Worm (Caenorhabditis elegans) whole organism, L4 larva: ENCODE data around the gene taf-10.

Experiments
- R02D3.7 ChIP-seq: fragments of 150-350 bp; sonication (generic microtip); optimal IDR thresholded peaks from 3 replicates; lab custom pipeline; 2014; ENCODE audit warnings: missing biosample characterization, missing genetic modification characterization
- T20F7.1 ChIP-seq: fragments of 200-800 bp; sonication (Bioruptor generic); optimal IDR thresholded peaks from 2 replicates; lab custom pipeline; 2018; ENCODE audit warnings: mild to moderate bottlenecking, missing genetic modification characterization, missing compliant biosample characterization
- Y5F2A.4 ChIP-seq: fragments of 200-800 bp; sonication (Bioruptor generic); optimal IDR thresholded peaks from 2 replicates; lab custom pipeline; 2018; ENCODE audit warnings: mild to moderate bottlenecking, missing genetic modification characterization, missing compliant biosample characterization
- ZK337.2 ChIP-seq: fragments of 200-800 bp; sonication (Bioruptor generic); IDR thresholded peaks from 2 replicates; pipeline ENCODE4 v1.3.6; 2022; ENCODE audit warnings: missing genetic modification reagents, missing genetic modification characterization, missing compliant biosample characterization
- aha-1 ChIP-seq: fragments of 150-350 bp; peaks from one replicate; lab custom pipeline; 2014; ENCODE audit warnings: missing biosample characterization, missing genetic modification characterization
- ceh-32 ChIP-seq: sonication (generic microtip); optimal IDR thresholded peaks from 2 replicates; lab custom pipeline; 2016; ENCODE audit warnings: mild to moderate bottlenecking, missing genetic modification characterization, missing compliant biosample characterization; ENCODE audit not compliant: poor library complexity
- ces-1 ChIP-seq: fragments of 150-350 bp; sonication (generic microtip); optimal IDR thresholded peaks from 4 replicates; lab custom pipeline; 2014; ENCODE audit warnings: missing biosample characterization, missing genetic modification reagents, missing genetic modification characterization
- ctbp-1 ChIP-seq: fragments of 200-800 bp; sonication (Bioruptor generic); IDR thresholded peaks from 2 replicates; pipeline ENCODE4 v1.3.6; 2022; ENCODE audit warnings: missing genetic modification reagents, missing genetic modification characterization, missing compliant biosample characterization
- daf-19 ChIP-seq: fragments of 200-800 bp; sonication (Bioruptor generic); conservative IDR thresholded peaks from 2 replicates; pipeline ENCODE4 v1.3.6; 2022; ENCODE audit warnings: missing genetic modification characterization, missing compliant biosample characterization
- daf-8 ChIP-seq: fragments of 200-800 bp; sonication (Bioruptor generic); IDR thresholded peaks from 2 replicates; pipeline ENCODE4 v1.3.6; 2022; ENCODE audit warnings: missing genetic modification characterization, missing compliant biosample characterization
- dmd-9 ChIP-seq: fragments of 200-800 bp; sonication (Bioruptor generic); IDR thresholded peaks from 2 replicates; pipeline ENCODE4 v1.3.6; 2022; ENCODE audit warnings: missing genetic modification reagents, missing genetic modification characterization, missing compliant biosample characterization
- dpl-1 ChIP-seq: fragments of 150-350 bp; optimal IDR thresholded peaks from 2 replicates; lab custom pipeline; 2014; ENCODE audit warnings: missing biosample characterization, missing genetic modification reagents, missing genetic modification characterization
- duxl-1 ChIP-seq: sonication (generic microtip); optimal IDR thresholded peaks from 2 replicates; lab custom pipeline; 2016; ENCODE audit warnings: mild to moderate bottlenecking, missing genetic modification characterization, moderate library complexity, missing compliant biosample characterization; ENCODE audit not compliant: poor library complexity
- dve-1 ChIP-seq: sonication (generic microtip); optimal IDR thresholded peaks from 2 replicates; lab custom pipeline; 2017; ENCODE audit warnings: antibody characterized with exemption, mild to moderate bottlenecking, missing genetic modification characterization, missing compliant biosample characterization; ENCODE audit not compliant: insufficient read depth
- egl-27 ChIP-seq: sonication (generic microtip); optimal IDR thresholded peaks from 3 replicates; lab custom pipeline; 2017; ENCODE audit warnings: missing biosample characterization, missing genetic modification reagents, missing genetic modification characterization
- fos-1 ChIP-seq: fragments of 150-350 bp; optimal IDR thresholded peaks from 2 replicates; lab custom pipeline; 2014; ENCODE audit warnings: missing biosample characterization, missing genetic modification characterization
- hif-1 ChIP-seq, 2 experiments: sonication (generic microtip); optimal IDR thresholded peaks; 2 replicates each; lab custom pipeline; 2016 to 2017; ENCODE audit warnings: missing compliant biosample characterization in 2 of 2, missing genetic modification characterization in 2 of 2, missing genetic modification reagents in 2 of 2, missing genotype in 2 of 2, mild to moderate bottlenecking in 1 of 2
- jun-1 ChIP-seq: fragments of 150-350 bp; optimal IDR thresholded peaks from 2 replicates; lab custom pipeline; 2014; ENCODE audit warnings: missing biosample characterization, missing genetic modification reagents, missing genetic modification characterization
- lin-13 ChIP-seq: fragments of 150-350 bp; optimal IDR thresholded peaks from 2 replicates; lab custom pipeline; 2014; ENCODE audit warnings: missing biosample characterization, missing genetic modification reagents, missing genetic modification characterization
- lin-15B ChIP-seq: fragments of 150-350 bp; sonication (generic microtip); optimal IDR thresholded peaks from 3 replicates; lab custom pipeline; 2014; ENCODE audit warnings: missing biosample characterization, missing genetic modification characterization
- lin-38 ChIP-seq: fragments of 200-800 bp; sonication (Bioruptor generic); IDR thresholded peaks from 2 replicates; pipeline ENCODE4 v1.3.6; 2022; ENCODE audit warnings: missing genetic modification reagents, missing genetic modification characterization, missing compliant biosample characterization
- lin-39 ChIP-seq: fragments of 150-350 bp; optimal IDR thresholded peaks from 2 replicates; lab custom pipeline; 2014; ENCODE audit warnings: missing biosample characterization, missing genetic modification reagents, missing genetic modification characterization
- mdl-1 ChIP-seq, 2 experiments: fragments of 150-350 bp in 1 of 2; sonication (generic microtip) in 1 of 2; optimal IDR thresholded peaks; 2 replicates each; lab custom pipeline; 2014 to 2017; ENCODE audit warnings: missing biosample characterization in 2 of 2, missing genetic modification characterization in 2 of 2
- mes-2 ChIP-seq: sonication (generic microtip); optimal IDR thresholded peaks from 2 replicates; lab custom pipeline; 2016; ENCODE audit warnings: missing genotype, mild to moderate bottlenecking, missing genetic modification characterization, missing compliant biosample characterization; ENCODE audit not compliant: poor library complexity, severe bottlenecking
- mxl-3 ChIP-seq: fragments of 200-800 bp; sonication (Bioruptor generic); optimal IDR thresholded peaks from 2 replicates; lab custom pipeline; 2018; ENCODE audit warnings: mild to moderate bottlenecking, missing genetic modification characterization, missing compliant biosample characterization
- nhr-41 ChIP-seq: fragments of 200-800 bp; sonication (Bioruptor generic); IDR thresholded peaks from 2 replicates; pipeline ENCODE4 v1.3.6; 2022; ENCODE audit warnings: missing genetic modification reagents, missing genetic modification characterization, missing compliant biosample characterization
- pha-4 ChIP-seq, 2 experiments: fragments of 150-350 bp in 1 of 2; fragments of 200-800 bp in 1 of 2; sonication (Bioruptor generic) in 1 of 2; IDR thresholded peaks in 1 of 2; optimal IDR thresholded peaks in 1 of 2; 2 replicates each; pipeline versions ENCODE4 v1.3.6 to Lab custom; 2014 to 2022; ENCODE audit warnings: missing genetic modification characterization in 2 of 2, missing genetic modification reagents in 2 of 2, missing biosample characterization in 1 of 2, missing compliant biosample characterization in 1 of 2
- saeg-2 ChIP-seq: fragments of 200-800 bp; sonication (Bioruptor generic); IDR thresholded peaks from 2 replicates; pipeline ENCODE4 v1.3.6; 2022; ENCODE audit warnings: missing genetic modification reagents, missing genetic modification characterization, missing compliant biosample characterization
- spr-3 ChIP-seq: fragments of 200-800 bp; sonication (Bioruptor generic); optimal IDR thresholded peaks from 2 replicates; lab custom pipeline; 2018; ENCODE audit warnings: mild to moderate bottlenecking, missing genetic modification characterization, missing compliant biosample characterization
- tag-97 ChIP-seq: fragments of 200-800 bp; sonication (Bioruptor generic); IDR thresholded peaks from 2 replicates; pipeline ENCODE4 v1.3.6; 2022; ENCODE audit warnings: missing genetic modification characterization, missing compliant biosample characterization
- unc-130 ChIP-seq: sonication (generic microtip); optimal IDR thresholded peaks from 2 replicates; lab custom pipeline; 2016; ENCODE audit warnings: missing genetic modification reagents, missing genetic modification characterization, missing compliant biosample characterization
- zfp-3 ChIP-seq: fragments of 200-800 bp; sonication (Bioruptor generic); conservative IDR thresholded peaks from 2 replicates; pipeline ENCODE4 v1.3.6; 2022; ENCODE audit warnings: missing genetic modification reagents, missing genetic modification characterization, missing compliant biosample characterization
- zip-11 ChIP-seq: fragments of 200-800 bp; sonication (Bioruptor generic); IDR thresholded peaks from 2 replicates; pipeline ENCODE4 v1.3.6; 2022; ENCODE audit warnings: missing genetic modification characterization, missing compliant biosample characterization
- ztf-11 ChIP-seq: fragments of 150-350 bp; optimal IDR thresholded peaks from 2 replicates; lab custom pipeline; 2014; ENCODE audit warnings: missing biosample characterization, missing genetic modification characterization

Gene taf-10

DNA sequence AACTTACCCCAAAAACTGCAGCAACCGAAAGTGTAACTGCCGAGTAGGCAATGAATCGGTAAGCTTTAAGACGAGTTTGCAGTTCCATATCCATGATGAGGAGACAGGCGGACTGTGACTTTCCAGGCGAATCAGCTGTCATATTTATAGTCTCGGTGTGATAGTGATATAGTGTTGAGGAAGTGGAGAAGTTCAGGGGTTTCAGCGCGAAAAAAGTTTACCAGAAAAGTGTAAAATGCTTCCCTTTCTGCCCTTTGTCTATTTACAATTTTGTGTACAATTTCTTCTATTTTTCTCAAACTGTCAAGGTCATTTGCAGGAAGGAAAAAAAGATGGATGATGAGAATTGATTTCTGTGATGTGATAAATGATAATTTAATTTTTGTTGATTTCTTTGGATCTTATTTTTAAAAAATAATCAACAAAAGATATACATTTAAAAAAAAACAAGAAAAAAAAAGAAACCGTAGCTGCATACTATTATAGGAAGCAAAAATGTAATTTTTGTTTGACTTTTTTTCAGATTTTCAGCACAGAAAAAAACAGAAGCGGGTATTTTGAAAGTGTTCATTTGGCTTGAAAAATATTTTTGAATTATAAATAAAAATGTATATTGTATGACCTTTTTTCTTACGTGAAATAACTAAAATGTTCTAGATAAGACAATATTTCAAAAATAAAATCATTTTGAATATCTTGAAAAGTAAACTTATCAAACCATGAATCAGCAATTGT lies 32.9 kb upstream of the taf-10 start, which contains the start of the genes col-139 and F41F3.1:
col-139 (minus strand) TSS at position 101 of the 735 bp plus-strand sequence.
F41F3.1 (plus strand) TSS at position 685 of the 735 bp plus-strand sequence.
- TF ChIP-seq ces-1 (GFP tag; lab: Kevin White, UChicago): no peak
- TF ChIP-seq hif-1 (tag; optimal IDR thresholded peaks at IDR 0.05; lab: Kevin White, UChicago): no peak
- TF ChIP-seq saeg-2 (GFP tag; lab: Robert Waterston, UW): no peak
- no peak for TF ChIP-seq nhr-41 (GFP tag; lab: Robert Waterston, UW)
- TF ChIP-seq spr-3 (GFP tag; lab: Kevin White, UChicago): no peak

DNA sequence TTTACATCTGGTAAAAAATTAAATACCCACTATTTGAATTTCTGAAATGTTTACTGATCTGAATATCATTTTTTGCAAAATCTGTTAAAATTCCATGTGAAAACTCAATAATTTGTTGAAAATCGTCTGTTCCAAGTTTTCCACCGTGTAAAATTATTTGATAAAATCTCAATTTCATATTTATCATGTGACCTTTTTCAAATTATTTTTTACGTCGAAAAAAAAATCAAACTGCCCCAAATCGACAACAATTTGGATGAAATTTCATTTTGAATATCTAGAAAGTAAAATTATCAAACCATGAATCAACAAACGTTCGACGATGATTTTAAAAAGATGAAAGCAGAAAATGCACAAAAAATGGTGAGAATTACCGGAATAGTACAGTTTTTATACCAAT lies 31.7 kb upstream of the taf-10 start, which contains the start of gene F41F3.9:
F41F3.9 (plus strand) TSS at position 301 of the 400 bp plus-strand sequence.
- TF ChIP-seq ZK337.2 (GFP tag; lab: Robert Waterston, UW) (no peak), unc-130 (GFP tag; lab: Kevin White, UChicago) (no peak), jun-1 (no peak), pha-4 (GFP tag; IDR thresholded peaks at IDR 0.05; lab: Robert Waterston, UW) (no peak), pha-4 (tag; optimal IDR thresholded peaks at IDR 0.05; lab: Kevin White, UChicago) (no peak), daf-8 (GFP tag; lab: Robert Waterston, UW) (no peak), tag-97 (GFP tag; lab: Robert Waterston, UW) (no peak), lin-13 (GFP tag; lab: Kevin White, UChicago) (no peak), zip-11 (GFP tag; lab: Robert Waterston, UW) (no peak), lin-15B (tag; lab: Kevin White, UChicago) (no peak), zfp-3 (GFP tag; lab: Robert Waterston, UW) (no peak), ctbp-1 (GFP tag; lab: Robert Waterston, UW) (no peak)
- TF ChIP-seq, all 104 proteins: peak for 0

DNA sequence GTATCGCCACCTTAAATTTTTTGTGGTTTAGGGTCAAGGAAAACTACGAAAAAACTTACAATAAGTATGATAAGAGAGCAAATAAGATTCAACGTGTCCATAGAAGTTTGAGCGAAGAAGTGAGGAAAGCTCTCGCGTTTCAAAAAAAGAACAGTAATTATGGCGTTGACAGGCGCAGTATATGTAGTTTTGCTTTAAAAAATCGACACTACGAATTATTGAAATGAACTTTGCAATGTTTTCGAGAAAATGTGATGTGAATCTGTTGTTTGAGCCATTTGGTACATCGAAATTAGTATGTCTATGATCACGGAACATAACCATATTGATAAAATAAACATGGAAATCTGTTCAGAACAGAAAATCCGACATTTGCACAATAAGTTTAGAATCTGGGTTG lies 24.5 kb upstream of the taf-10 start, which contains the start of gene srx-74:
srx-74 (minus strand) TSS at position 101 of the 400 bp plus-strand sequence.
- no peak for TF ChIP-seq aha-1 (tag; lab: Kevin White, UChicago)
- TF ChIP-seq Y5F2A.4 (GFP tag; lab: Kevin White, UChicago): no peak
- no peak for TF ChIP-seq lin-39 (tag; lab: Kevin White, UChicago)
- no peak for TF ChIP-seq mdl-1 (tag; optimal IDR thresholded peaks at IDR 0.05; lab: Kevin White, UChicago)
- no peak for TF ChIP-seq ztf-11 (tag; lab: Kevin White, UChicago)
- no peak for TF ChIP-seq dve-1
- no peak for TF ChIP-seq hif-1 (tag; optimal IDR thresholded peaks at IDR 0.05; lab: Kevin White, UChicago)
- TF ChIP-seq lin-15B (tag; lab: Kevin White, UChicago): no peak
- no peak for TF ChIP-seq mes-2 (tag; lab: Kevin White, UChicago)
- TF ChIP-seq T20F7.1 (GFP tag; lab: Kevin White, UChicago): no peak
- TF ChIP-seq R02D3.7 (tag; lab: Kevin White, UChicago): no peak
- TF ChIP-seq lin-38: no peak
- no peak for TF ChIP-seq egl-27 (tag; lab: Kevin White, UChicago)
- no peak for TF ChIP-seq duxl-1 (tag; lab: Kevin White, UChicago)
- no peak for TF ChIP-seq dpl-1
- no peak for TF ChIP-seq ceh-32
- TF ChIP-seq mxl-3 (GFP tag; lab: Kevin White, UChicago): no peak
- TF ChIP-seq fos-1 (tag; lab: Kevin White, UChicago): no peak
- no peak for TF ChIP-seq daf-19
- no peak for TF ChIP-seq dmd-9
